Fruit fly (Drosophila melanogaster) whole organism, embryonic: ENCODE results near the gene Hsp83.

Experiments
- B-H1 ChIP-seq: fragments of 200-800 bp; sonication (Bioruptor generic); IDR thresholded peaks from 3 replicates; pipeline ENCODE4 v1.3.6; 2022; ENCODE audit warnings: missing biosample characterization, missing genetic modification characterization
- BtbVII ChIP-seq: fragments of 200-800 bp; sonication (Bioruptor generic); optimal IDR thresholded peaks from 3 replicates; lab custom pipeline; 2017; ENCODE audit warnings: missing biosample characterization, mild to moderate bottlenecking, missing genetic modification characterization
- CG11247 ChIP-seq: fragments of 200-800 bp; sonication (Bioruptor generic); IDR thresholded peaks from 2 replicates; pipeline ENCODE4 v1.3.6; 2022; ENCODE audit warnings: missing biosample characterization, missing genetic modification characterization
- CG11723 ChIP-seq: fragments of 200-800 bp; sonication (Bioruptor generic); optimal IDR thresholded peaks from 2 replicates; lab custom pipeline; 2017; ENCODE audit warnings: missing biosample characterization, mild to moderate bottlenecking, missing genetic modification characterization
- CG12744 ChIP-seq: fragments of 200-800 bp; sonication (Bioruptor generic); optimal IDR thresholded peaks from 2 replicates; lab custom pipeline; 2016; ENCODE audit warnings: missing biosample characterization, missing genetic modification characterization
- CG12769 ChIP-seq: fragments of 200-800 bp; sonication (Bioruptor generic); optimal IDR thresholded peaks from 2 replicates; lab custom pipeline; 2019; ENCODE audit warnings: missing biosample characterization, mild to moderate bottlenecking, missing genetic modification characterization, moderate library complexity
- CG13123 ChIP-seq: fragments of 200-800 bp; sonication (Bioruptor generic); optimal IDR thresholded peaks from 2 replicates; lab custom pipeline; 2016; ENCODE audit warnings: missing biosample characterization, missing genetic modification characterization
- CG1529 ChIP-seq: fragments of 200-800 bp; sonication (Bioruptor generic); optimal IDR thresholded peaks from 3 replicates; lab custom pipeline; 2018; ENCODE audit warnings: missing biosample characterization, missing genetic modification characterization
- CG17359 ChIP-seq: fragments of 200-800 bp; sonication (Bioruptor generic); optimal IDR thresholded peaks from 3 replicates; lab custom pipeline; 2018; ENCODE audit warnings: missing biosample characterization, mild to moderate bottlenecking, missing genetic modification characterization, moderate library complexity
- CG18599 ChIP-seq: fragments of 200-800 bp; sonication (Bioruptor generic); optimal IDR thresholded peaks from 3 replicates; lab custom pipeline; 2017; ENCODE audit warnings: missing biosample characterization, missing genetic modification characterization, mild to moderate bottlenecking, moderate library complexity, missing genetic modification reagents
- CG30431 ChIP-seq: fragments of 200-800 bp; sonication (Bioruptor generic); optimal IDR thresholded peaks from 2 replicates; lab custom pipeline; 2017; ENCODE audit warnings: missing biosample characterization, missing genetic modification characterization
- CG3065 ChIP-seq: fragments of 200-800 bp; sonication (Bioruptor generic); optimal IDR thresholded peaks from 2 replicates; lab custom pipeline; 2016; ENCODE audit warnings: missing biosample characterization, missing genetic modification characterization
- CG31388 ChIP-seq: fragments of 200-800 bp; sonication (Bioruptor generic); optimal IDR thresholded peaks from 2 replicates; lab custom pipeline; 2016; ENCODE audit warnings: missing biosample characterization, missing genetic modification characterization
- CG32767 ChIP-seq: fragments of 200-800 bp; sonication (Bioruptor generic); IDR thresholded peaks from 2 replicates; pipeline ENCODE4 v1.3.6; 2022; ENCODE audit warnings: missing biosample characterization, missing genetic modification characterization
- CG4328 ChIP-seq: fragments of 200-800 bp; sonication (Bioruptor generic); optimal IDR thresholded peaks from 3 replicates; lab custom pipeline; 2017; ENCODE audit warnings: missing biosample characterization, missing genetic modification reagents, missing genetic modification characterization
- CG4820 ChIP-seq: fragments of 200-800 bp; sonication (Bioruptor generic); optimal IDR thresholded peaks from 3 replicates; lab custom pipeline; 2016; ENCODE audit warnings: missing biosample characterization, missing genetic modification characterization
- CG4854 ChIP-seq: fragments of 200-800 bp; sonication (Bioruptor generic); optimal IDR thresholded peaks from 2 replicates; lab custom pipeline; 2016; ENCODE audit warnings: missing biosample characterization, missing genetic modification characterization, inconsistent platforms
- CG6689 ChIP-seq: fragments of 200-800 bp; sonication (Bioruptor generic); IDR thresholded peaks from 2 replicates; pipeline ENCODE4 v1.3.6; 2022; ENCODE audit warnings: missing biosample characterization, missing genetic modification characterization
- CG6791 ChIP-seq: fragments of 200-800 bp; sonication (Bioruptor generic); IDR thresholded peaks from 3 replicates; pipeline ENCODE4 v1.3.6; 2022; ENCODE audit warnings: missing biosample characterization, missing genetic modification characterization; ENCODE audit not compliant: partially characterized antibody
- CG7556 ChIP-seq: fragments of 200-800 bp; sonication (Bioruptor generic); optimal IDR thresholded peaks from 2 replicates; lab custom pipeline; 2017; ENCODE audit warnings: missing biosample characterization, mild to moderate bottlenecking, missing genetic modification characterization
- CG7839 ChIP-seq: fragments of 200-800 bp; sonication (Bioruptor generic); optimal IDR thresholded peaks from 3 replicates; lab custom pipeline; 2018; ENCODE audit warnings: missing biosample characterization, mild to moderate bottlenecking, missing genetic modification characterization, moderate library complexity
- Camta ChIP-seq: fragments of 200-800 bp; sonication (Bioruptor generic); optimal IDR thresholded peaks from 2 replicates; lab custom pipeline; 2016; ENCODE audit warnings: missing biosample characterization, missing genetic modification characterization
- Dp ChIP-seq: fragments of 200-800 bp; sonication (Bioruptor generic); optimal IDR thresholded peaks from 2 replicates; lab custom pipeline; 2018; ENCODE audit warnings: missing biosample characterization, mild to moderate bottlenecking, missing genetic modification characterization, moderate library complexity
- Elba2 ChIP-seq: fragments of 200-800 bp; sonication (Bioruptor generic); optimal IDR thresholded peaks from 3 replicates; lab custom pipeline; 2016; ENCODE audit warnings: missing biosample characterization, missing genetic modification characterization
- Hmx ChIP-seq: fragments of 200-800 bp; sonication (Bioruptor generic); optimal IDR thresholded peaks from 2 replicates; lab custom pipeline; 2016; ENCODE audit warnings: missing biosample characterization, missing genetic modification characterization
- Lhr ChIP-seq: fragments of 200-800 bp; sonication (Bioruptor generic); optimal IDR thresholded peaks from 3 replicates; lab custom pipeline; 2017; ENCODE audit warnings: mild to moderate bottlenecking, missing biosample characterization, missing genetic modification reagents, missing genetic modification characterization
- Poxn ChIP-seq: fragments of 200-800 bp; sonication (Bioruptor generic); IDR thresholded peaks from 2 replicates; pipeline ENCODE4 v1.3.6; 2022; ENCODE audit warnings: missing biosample characterization, missing genetic modification characterization
- Sox102F ChIP-seq: fragments of 200-800 bp; sonication (Bioruptor generic); optimal IDR thresholded peaks from 2 replicates; lab custom pipeline; 2018; ENCODE audit warnings: missing biosample characterization, mild to moderate bottlenecking, missing genetic modification characterization, moderate library complexity
- Xbp1 ChIP-seq: fragments of 200-800 bp; sonication (Bioruptor generic); optimal IDR thresholded peaks from 3 replicates; lab custom pipeline; 2016; ENCODE audit warnings: missing biosample characterization, mild to moderate bottlenecking, missing genetic modification characterization
- amos ChIP-seq: fragments of 200-800 bp; sonication (Bioruptor generic); IDR thresholded peaks from 2 replicates; pipeline ENCODE4 v1.3.6; 2022; ENCODE audit warnings: missing biosample characterization, missing genetic modification characterization; ENCODE audit not compliant: partially characterized antibody
- btn ChIP-seq: fragments of 200-800 bp; sonication (Bioruptor generic); optimal IDR thresholded peaks from 2 replicates; lab custom pipeline; 2016; ENCODE audit warnings: missing biosample characterization, missing genetic modification characterization
- crp ChIP-seq, 2 experiments: fragments of 200-800 bp; sonication (Bioruptor generic); optimal IDR thresholded peaks; 2 replicates in 1 of 2; 3 replicates in 1 of 2; lab custom pipeline; 2017; ENCODE audit warnings: missing biosample characterization in 2 of 2, missing genetic modification characterization in 2 of 2, mild to moderate bottlenecking in 1 of 2, moderate library complexity in 1 of 2
- danr ChIP-seq: fragments of 200-800 bp; sonication (Bioruptor generic); IDR thresholded peaks from 2 replicates; pipeline ENCODE4 v1.3.6; 2022; ENCODE audit warnings: missing biosample characterization, missing genetic modification characterization
- ems ChIP-seq: fragments of 200-800 bp; sonication (Bioruptor generic); optimal IDR thresholded peaks from 3 replicates; lab custom pipeline; 2016; ENCODE audit warnings: missing biosample characterization, missing genetic modification characterization
- exex ChIP-seq: fragments of 200-800 bp; sonication (Bioruptor generic); optimal IDR thresholded peaks from 4 replicates; lab custom pipeline; 2018; ENCODE audit warnings: missing biosample characterization, mild to moderate bottlenecking, missing genetic modification characterization, moderate library complexity
- fd102C ChIP-seq: fragments of 200-800 bp; sonication (Bioruptor generic); optimal IDR thresholded peaks from 2 replicates; lab custom pipeline; 2018; ENCODE audit warnings: missing biosample characterization, mild to moderate bottlenecking, missing genetic modification characterization, moderate library complexity
- fd96Cb ChIP-seq: fragments of 200-800 bp; sonication (Bioruptor generic); optimal IDR thresholded peaks from 2 replicates; lab custom pipeline; 2018; ENCODE audit warnings: missing biosample characterization, mild to moderate bottlenecking, missing genetic modification characterization, moderate library complexity
- nerfin-1 ChIP-seq: fragments of 200-800 bp; sonication (Bioruptor generic); optimal IDR thresholded peaks from 3 replicates; lab custom pipeline; 2019; ENCODE audit warnings: missing biosample characterization, mild to moderate bottlenecking, missing genetic modification characterization, moderate library complexity
- oc ChIP-seq: fragments of 200-800 bp; sonication (Bioruptor generic); optimal IDR thresholded peaks from 2 replicates; lab custom pipeline; 2018; ENCODE audit warnings: missing biosample characterization, mild to moderate bottlenecking, missing genetic modification characterization, moderate library complexity
- odd ChIP-seq: fragments of 200-800 bp; sonication (Bioruptor generic); optimal IDR thresholded peaks from 2 replicates; lab custom pipeline; 2017; ENCODE audit warnings: missing biosample characterization, mild to moderate bottlenecking, missing genetic modification characterization
- peb ChIP-seq: fragments of 200-800 bp; sonication (Bioruptor generic); IDR thresholded peaks from 2 replicates; pipeline ENCODE4 v1.3.6; 2022; ENCODE audit warnings: missing biosample characterization, missing genetic modification characterization
- pum ChIP-seq: fragments of 200-800 bp; sonication (Bioruptor generic); optimal IDR thresholded peaks from 2 replicates; lab custom pipeline; 2016; ENCODE audit warnings: missing biosample characterization, missing genetic modification characterization
- ranshi ChIP-seq: fragments of 200-800 bp; sonication (Bioruptor generic); IDR thresholded peaks from 2 replicates; pipeline ENCODE4 v1.3.6; 2022; ENCODE audit warnings: missing biosample characterization, missing genetic modification characterization
- repo ChIP-seq: fragments of 200-800 bp; sonication (Bioruptor generic); optimal IDR thresholded peaks from 2 replicates; lab custom pipeline; 2016; ENCODE audit warnings: missing biosample characterization, missing genetic modification characterization
- ro ChIP-seq: fragments of 200-800 bp; sonication (Bioruptor generic); IDR thresholded peaks from 2 replicates; pipeline ENCODE4 v1.3.6; 2022; ENCODE audit warnings: missing biosample characterization, missing genetic modification characterization
- shn ChIP-seq: fragments of 200-800 bp; sonication (Bioruptor generic); optimal IDR thresholded peaks from 3 replicates; lab custom pipeline; 2016; ENCODE audit warnings: missing biosample characterization, missing genetic modification characterization
- sob ChIP-seq: fragments of 200-800 bp; sonication (Bioruptor generic); IDR thresholded peaks from 2 replicates; pipeline ENCODE4 v1.3.6; 2022; ENCODE audit warnings: missing biosample characterization, missing genetic modification characterization
- sqz ChIP-seq: fragments of 200-800 bp; sonication (Bioruptor generic); optimal IDR thresholded peaks from 3 replicates; lab custom pipeline; 2018; ENCODE audit warnings: missing biosample characterization, mild to moderate bottlenecking, missing genetic modification characterization
- ssp ChIP-seq: fragments of 200-800 bp; sonication (Bioruptor generic); IDR thresholded peaks from 2 replicates; pipeline ENCODE4 v1.3.6; 2022; ENCODE audit warnings: missing biosample characterization, missing genetic modification characterization
- vfl ChIP-seq: fragments of 200-800 bp; sonication (Bioruptor generic); optimal IDR thresholded peaks from 2 replicates; lab custom pipeline; 2016; ENCODE audit warnings: missing biosample characterization, missing genetic modification characterization

Gene Hsp83

dm6 chr3L:3192912-3193311 is at the start of gene Hsp83 (continued):
- TF ChIP-seq CG17359 (tag; lab: Kevin White, UChicago) (peak; percentile 95), CG31388 (GFP tag; lab: Kevin White, UChicago) (peak; percentile 58), Xbp1 (GFP tag; lab: Kevin White, UChicago) (peak; percentile 87), pum (GFP tag; lab: Kevin White, UChicago) (peak; percentile 81), CG7556 (peak; percentile 88), oc (tag; lab: Kevin White, UChicago) (peak; percentile 92), BtbVII (GFP tag; lab: Kevin White, UChicago) (peak; percentile 99), CG4854 (GFP tag; lab: Kevin White, UChicago) (peak; percentile 95), Elba2 (GFP tag; lab: Kevin White, UChicago) (peak; percentile 68), CG7839 (peak; percentile 91), Sox102F (GFP tag; lab: Kevin White, UChicago) (no peak), fd96Cb (peak; percentile 63), danr (GFP tag; lab: Robert Waterston, UW) (peak; percentile 63), Camta (GFP tag; lab: Kevin White, UChicago) (peak; percentile 92), CG3065 (peak; percentile 94), fd102C (GFP tag; lab: Kevin White, UChicago) (peak; percentile 86), peb (0 out of 2 replicates have a peak, but pooled peaks have one; percentile 62), Lhr (GFP tag; lab: Kevin White, UChicago) (peak; percentile 91), CG4328 (GFP tag; lab: Kevin White, UChicago) (peak; percentile 99), odd (GFP tag; lab: Kevin White, UChicago) (peak; percentile 99), CG11247 (GFP tag; lab: Robert Waterston, UW) (peak; percentile 95), CG13123 (GFP tag; lab: Kevin White, UChicago) (peak; percentile 77), nerfin-1 (tag; lab: Kevin White, UChicago) (peak; percentile 94), CG1529 (GFP tag; lab: Kevin White, UChicago) (peak; percentile 95), sob (GFP tag; lab: Robert Waterston, UW) (peak; percentile 97), CG32767 (GFP tag; lab: Robert Waterston, UW) (peak; percentile 86), ssp (peak; percentile 65), amos (GFP tag; lab: Robert Waterston, UW) (peak; percentile 3; the same call in 1 of the 2 replicates), CG6791 (GFP tag; lab: Robert Waterston, UW) (peak; percentile 23; the same call in 1 of the 3 replicates), CG4820 (GFP tag; lab: Kevin White, UChicago) (peak; percentile 76), CG18599 (GFP tag; lab: Kevin White, UChicago) (peak; percentile 99), Dp (GFP tag; lab: Kevin White, UChicago) (peak; percentile 94), ro (GFP tag; lab: Robert Waterston, UW) (peak; percentile 40; the same call in 1 of the 2 replicates), ems (GFP tag; lab: Kevin White, UChicago) (peak; percentile 92), CG30431 (GFP tag; lab: Kevin White, UChicago) (peak; percentile 89), exex (peak; percentile 84), CG12744 (peak; percentile 94), shn (peak; percentile 95), CG11723 (GFP tag; lab: Kevin White, UChicago) (peak; percentile 98), Hmx (GFP tag; lab: Kevin White, UChicago) (peak; percentile 39), repo (GFP tag; lab: Kevin White, UChicago) (peak; percentile 94), B-H1 (GFP tag; lab: Robert Waterston, UW) (peak; percentile 82; the same call in 2 of the 3 replicates), btn (GFP tag; lab: Kevin White, UChicago) (peak; percentile 94), CG6689 (GFP tag; lab: Robert Waterston, UW) (peak; percentile 81), ranshi (GFP tag; lab: Robert Waterston, UW) (peak; percentile 92), vfl (GFP tag; lab: Kevin White, UChicago) (peak; percentile 90), Poxn (GFP tag; lab: Robert Waterston, UW) (peak; percentile 40; the same call in 1 of the 2 replicates), CG12769 (tag; lab: Kevin White, UChicago) (peak; percentile 94), sqz (peak; percentile 98), crp (GFP tag; optimal IDR thresholded peaks at IDR 0.05; lab: Kevin White, UChicago) (no peak)
